Worm (Caenorhabditis elegans) whole organism, L2 larva: ENCODE measurements around the gene btb-10.

Source experiments
- alr-1 ChIP-seq: fragments of 150-350 bp; optimal IDR thresholded peaks from 2 replicates; lab custom pipeline; 2014; ENCODE audit warnings: missing biosample characterization, missing genetic modification characterization
- ama-1 ChIP-seq: fragments of 150-350 bp; optimal IDR thresholded peaks from 2 replicates; lab custom pipeline; 2018; ENCODE audit warnings: inconsistent platforms
- ceh-82 ChIP-seq: fragments of 150-350 bp; optimal IDR thresholded peaks from 2 replicates; lab custom pipeline; 2014; ENCODE audit warnings: missing biosample characterization, missing genetic modification characterization
- mdl-1 ChIP-seq, 2 experiments: fragments of 150-350 bp in 1 of 2; sonication (generic microtip) in 1 of 2; optimal IDR thresholded peaks; 2 replicates each; lab custom pipeline; 2017; ENCODE audit warnings: missing biosample characterization in 2 of 2, missing genetic modification characterization in 2 of 2
- nhr-11 ChIP-seq: fragments of 150-350 bp; optimal IDR thresholded peaks from 2 replicates; lab custom pipeline; 2014; ENCODE audit warnings: missing biosample characterization, missing genetic modification characterization
- nhr-6 ChIP-seq: fragments of 150-350 bp; optimal IDR thresholded peaks from 2 replicates; lab custom pipeline; 2014; ENCODE audit warnings: missing biosample characterization, missing genetic modification characterization
- snpc-4 ChIP-seq: fragments of 150-350 bp; optimal IDR thresholded peaks from 2 replicates; lab custom pipeline; 2014; ENCODE audit warnings: missing biosample characterization, missing genetic modification characterization
- unc-39 ChIP-seq: fragments of 150-350 bp; optimal IDR thresholded peaks from 2 replicates; lab custom pipeline; 2014; ENCODE audit warnings: missing biosample characterization, missing genetic modification characterization

DNA sequence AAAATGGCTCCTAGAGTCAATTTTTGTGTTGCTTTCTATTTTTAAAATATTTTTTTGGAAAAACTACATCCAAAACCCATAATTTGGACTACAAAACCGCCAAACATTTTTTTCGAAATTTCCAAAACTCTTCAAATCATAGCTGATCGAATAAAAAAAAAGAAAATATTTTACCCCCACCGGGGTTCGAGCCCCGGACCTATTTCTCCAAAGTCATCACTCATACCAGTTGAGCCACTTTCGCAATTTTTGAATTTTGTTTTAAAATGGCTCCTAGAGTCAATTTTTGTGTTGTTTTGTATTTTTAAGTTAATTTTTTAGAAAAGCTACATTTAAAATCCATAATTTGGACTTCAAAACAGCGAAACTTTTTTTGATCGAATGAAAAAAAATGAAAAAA, 24.9 kb upstream of the btb-10 start:
- TF ChIP-seq ama-1 (lab: Kevin White, UChicago) = no peak
- TF ChIP-seq nhr-11 (tag; lab: Kevin White, UChicago) = no peak
- TF ChIP-seq unc-39 (tag; lab: Kevin White, UChicago) = no peak
- no peak for TF ChIP-seq ceh-82 (tag; lab: Kevin White, UChicago)
- no peak for TF ChIP-seq alr-1 (tag; lab: Kevin White, UChicago)
- TF ChIP-seq mdl-1 (tag; optimal IDR thresholded peaks at IDR 0.05; lab: Kevin White, UChicago) = no peak
- no peak for TF ChIP-seq snpc-4 (tag; lab: Kevin White, UChicago)
- TF ChIP-seq nhr-6 (tag; lab: Kevin White, UChicago) = no peak
